Worm (Caenorhabditis elegans) whole organism, L1 larva: ENCODE data around the gene K06A4.7.

Source experiments
- nhr-28 ChIP-seq: fragments of 150-350 bp; optimal IDR thresholded peaks from 2 replicates; lab custom pipeline; 2014; ENCODE audit warnings: missing biosample characterization, missing genetic modification characterization
- nhr-47 ChIP-seq: sonication (generic microtip); optimal IDR thresholded peaks from 2 replicates; lab custom pipeline; 2016; ENCODE audit warnings: mild to moderate bottlenecking, missing genetic modification characterization, moderate library complexity, missing compliant biosample characterization
- nhr-77 ChIP-seq: fragments of 150-350 bp; optimal IDR thresholded peaks from 2 replicates; lab custom pipeline; 2014; ENCODE audit warnings: missing biosample characterization, missing genetic modification characterization

ce11 chrV:9539638-9540037, 48.3 kb upstream of the K06A4.7 start, which contains the start of gene C50F4.12:
- TF ChIP-seq nhr-77 (tag; lab: Kevin White, UChicago) (no peak), nhr-28 (tag; lab: Kevin White, UChicago) (no peak), nhr-47 (no peak)
